Worm (Caenorhabditis elegans) whole organism, young adult: ENCODE measurements around the gene nhx-3.

ENCODE experiments used
- D2030.7 ChIP-seq: fragments of 200-800 bp; sonication (Bioruptor generic); IDR thresholded peaks from 2 replicates; pipeline ENCODE4 v1.3.6; 2022; ENCODE audit warnings: missing genetic modification reagents, missing genetic modification characterization, missing compliant biosample characterization
- F10E7.11 ChIP-seq: sonication (generic microtip); optimal IDR thresholded peaks from 2 replicates; lab custom pipeline; 2017; ENCODE audit warnings: mild to moderate bottlenecking, missing genetic modification characterization, moderate library complexity, missing compliant biosample characterization
- F37B4.10 ChIP-seq: fragments of 200-800 bp; sonication (Bioruptor generic); IDR thresholded peaks from 2 replicates; pipeline ENCODE4 v1.3.6; 2022; ENCODE audit warnings: missing genetic modification characterization, missing compliant biosample characterization
- F55B11.4 ChIP-seq: sonication (generic microtip); optimal IDR thresholded peaks from 2 replicates; lab custom pipeline; 2016; ENCODE audit warnings: missing compliant biosample characterization, missing genetic modification characterization, borderline replicate concordance; ENCODE audit not compliant: insufficient read depth
- F57A8.1 ChIP-seq: fragments of 200-800 bp; sonication (Bioruptor generic); optimal IDR thresholded peaks from 2 replicates; lab custom pipeline; 2018; ENCODE audit warnings: mild to moderate bottlenecking, missing genetic modification characterization, moderate library complexity, missing compliant biosample characterization
- T07F8.4 ChIP-seq: sonication (generic microtip); optimal IDR thresholded peaks from 2 replicates; lab custom pipeline; 2016; ENCODE audit warnings: mild to moderate bottlenecking, missing genetic modification characterization, moderate library complexity, missing compliant biosample characterization
- Y53F4B.3 ChIP-seq: fragments of 200-800 bp; sonication (Bioruptor generic); IDR thresholded peaks from 2 replicates; pipeline ENCODE4 v1.3.6; 2022; ENCODE audit warnings: missing genetic modification reagents, missing genetic modification characterization, missing compliant biosample characterization
- Y56A3A.18 ChIP-seq: fragments of 200-800 bp; sonication (Bioruptor generic); IDR thresholded peaks from 2 replicates; pipeline ENCODE4 v1.3.6; 2022; ENCODE audit warnings: missing genetic modification reagents, missing genetic modification characterization, missing compliant biosample characterization
- Y95B8A.8 ChIP-seq: fragments of 200-800 bp; sonication (Bioruptor generic); IDR thresholded peaks from 2 replicates; pipeline ENCODE4 v1.3.6; 2022; ENCODE audit warnings: missing genetic modification reagents, missing genetic modification characterization, missing compliant biosample characterization
- bed-1 ChIP-seq: fragments of 200-800 bp; sonication (Bioruptor generic); IDR thresholded peaks from 2 replicates; pipeline ENCODE4 v1.3.6; 2022; ENCODE audit warnings: missing genetic modification reagents, missing genetic modification characterization, missing compliant biosample characterization
- bed-2 ChIP-seq: fragments of 200-800 bp; sonication (Bioruptor generic); IDR thresholded peaks from 2 replicates; pipeline ENCODE4 v1.3.6; 2022; ENCODE audit warnings: missing genetic modification reagents, missing genetic modification characterization, missing compliant biosample characterization
- ceh-58 ChIP-seq: fragments of 200-800 bp; sonication (Bioruptor generic); IDR thresholded peaks from 2 replicates; pipeline ENCODE4 v1.3.6; 2022; ENCODE audit warnings: missing genetic modification characterization, missing compliant biosample characterization
- ceh-79 ChIP-seq: sonication (generic microtip); optimal IDR thresholded peaks from 2 replicates; lab custom pipeline; 2017; ENCODE audit warnings: mild to moderate bottlenecking, missing genetic modification characterization, missing compliant biosample characterization
- ceh-91 ChIP-seq: fragments of 200-800 bp; sonication (Bioruptor generic); IDR thresholded peaks from 2 replicates; pipeline ENCODE4 v1.3.6; 2022; ENCODE audit warnings: missing genetic modification reagents, missing genetic modification characterization, missing compliant biosample characterization
- dpff-1 ChIP-seq: sonication (generic microtip); optimal IDR thresholded peaks from 2 replicates; lab custom pipeline; 2017; ENCODE audit warnings: mild to moderate bottlenecking, missing genetic modification characterization, missing compliant biosample characterization
- egl-44 ChIP-seq: fragments of 200-800 bp; sonication (Bioruptor generic); IDR thresholded peaks from 2 replicates; pipeline ENCODE4 v1.3.6; 2022; ENCODE audit warnings: missing genetic modification reagents, missing genetic modification characterization, missing compliant biosample characterization
- hmg-20 ChIP-seq: fragments of 200-800 bp; sonication (Bioruptor generic); IDR thresholded peaks from 2 replicates; pipeline ENCODE4 v1.3.6; 2022; ENCODE audit warnings: missing genetic modification reagents, missing genetic modification characterization, missing compliant biosample characterization
- hrde-1 ChIP-seq: sonication (generic microtip); optimal IDR thresholded peaks from 2 replicates; lab custom pipeline; 2016; ENCODE audit warnings: missing genetic modification characterization, mild to moderate bottlenecking, missing compliant biosample characterization, moderate library complexity, missing genotype, missing genetic modification reagents, borderline replicate concordance
- hsf-1 ChIP-seq: fragments of 200-800 bp; sonication (Bioruptor generic); IDR thresholded peaks from 2 replicates; pipeline ENCODE4 v1.3.6; 2022; ENCODE audit warnings: missing genetic modification reagents, missing genetic modification characterization, missing compliant biosample characterization
- let-607 ChIP-seq, 2 experiments: fragments of 200-800 bp in 1 of 2; sonication (Bioruptor generic) in 1 of 2; sonication (generic microtip) in 1 of 2; optimal IDR thresholded peaks; 2 replicates each; lab custom pipeline; 2016 to 2018; ENCODE audit warnings: mild to moderate bottlenecking in 2 of 2, missing compliant biosample characterization in 2 of 2, missing genetic modification characterization in 2 of 2, moderate library complexity in 2 of 2, missing genotype in 1 of 2
- lin-35 ChIP-seq, 3 experiments: fragments of 150-350 bp in 2 of 3; sonication (generic microtip) in 1 of 3; optimal IDR thresholded peaks; 2 replicates each; lab custom pipeline; 2014 to 2018; ENCODE audit warnings: missing biosample characterization in 3 of 3, missing genetic modification characterization in 3 of 3, missing genetic modification reagents in 3 of 3
- lin-54 ChIP-seq: fragments of 200-800 bp; sonication (Bioruptor generic); optimal IDR thresholded peaks from 2 replicates; lab custom pipeline; 2018; ENCODE audit warnings: mild to moderate bottlenecking, missing genetic modification characterization, missing compliant biosample characterization
- lsl-1 ChIP-seq: fragments of 200-800 bp; sonication (Bioruptor generic); optimal IDR thresholded peaks from 2 replicates; lab custom pipeline; 2018; ENCODE audit warnings: mild to moderate bottlenecking, missing genetic modification characterization, moderate library complexity, missing compliant biosample characterization
- madf-10 ChIP-seq: sonication (generic microtip); optimal IDR thresholded peaks from 2 replicates; lab custom pipeline; 2016; ENCODE audit warnings: mild to moderate bottlenecking, missing genetic modification characterization, missing compliant biosample characterization
- madf-3 ChIP-seq: fragments of 200-800 bp; sonication (Bioruptor generic); IDR thresholded peaks from 2 replicates; pipeline ENCODE4 v1.3.6; 2022; ENCODE audit warnings: missing genetic modification reagents, missing genetic modification characterization, missing compliant biosample characterization
- madf-6 ChIP-seq: fragments of 200-800 bp; sonication (Bioruptor generic); IDR thresholded peaks from 2 replicates; pipeline ENCODE4 v1.3.6; 2022; ENCODE audit warnings: missing genetic modification reagents, missing genetic modification characterization, missing compliant biosample characterization
- mcd-1 ChIP-seq: fragments of 200-800 bp; sonication (Bioruptor generic); IDR thresholded peaks from 2 replicates; pipeline ENCODE4 v1.3.6; 2022; ENCODE audit warnings: missing genetic modification reagents, missing genetic modification characterization, missing compliant biosample characterization
- mel-28 ChIP-seq: sonication (generic microtip); optimal IDR thresholded peaks from 2 replicates; lab custom pipeline; 2016; ENCODE audit warnings: borderline replicate concordance, mild to moderate bottlenecking, missing genetic modification characterization, missing compliant biosample characterization
- nfya-1 ChIP-seq: sonication (generic microtip); optimal IDR thresholded peaks from 2 replicates; lab custom pipeline; 2017; ENCODE audit warnings: antibody characterized with exemption, missing compliant biosample characterization, missing genetic modification characterization, borderline replicate concordance; ENCODE audit not compliant: insufficient read depth
- nhr-120 ChIP-seq: fragments of 200-800 bp; sonication (Bioruptor generic); IDR thresholded peaks from 2 replicates; pipeline ENCODE4 v1.3.6; 2022; ENCODE audit warnings: missing genetic modification characterization, missing compliant biosample characterization
- nhr-179 ChIP-seq: sonication (generic microtip); optimal IDR thresholded peaks from 2 replicates; lab custom pipeline; 2016; ENCODE audit warnings: mild to moderate bottlenecking, missing genetic modification characterization, missing compliant biosample characterization
- nhr-27 ChIP-seq: fragments of 200-800 bp; sonication (Bioruptor generic); optimal IDR thresholded peaks from 2 replicates; lab custom pipeline; 2018; ENCODE audit warnings: mild to moderate bottlenecking, missing genetic modification characterization, moderate library complexity, missing compliant biosample characterization
- nhr-90 ChIP-seq: sonication (generic microtip); optimal IDR thresholded peaks from 2 replicates; lab custom pipeline; 2016; ENCODE audit warnings: missing genotype, mild to moderate bottlenecking, missing genetic modification characterization, missing compliant biosample characterization
- pha-4 ChIP-seq: fragments of 150-350 bp; sonication (generic microtip); optimal IDR thresholded peaks from 2 replicates; lab custom pipeline; 2014; ENCODE audit warnings: missing biosample characterization, missing genetic modification reagents, missing genetic modification characterization
- sdz-38 ChIP-seq: sonication (generic microtip); optimal IDR thresholded peaks from 2 replicates; lab custom pipeline; 2016; ENCODE audit warnings: missing genotype, missing genetic modification characterization, missing compliant biosample characterization
- somi-1 ChIP-seq: fragments of 200-800 bp; sonication (Bioruptor generic); optimal IDR thresholded peaks from 2 replicates; lab custom pipeline; 2018; ENCODE audit warnings: mild to moderate bottlenecking, missing genetic modification characterization, missing compliant biosample characterization
- tlf-1 ChIP-seq: fragments of 200-800 bp; sonication (Bioruptor generic); optimal IDR thresholded peaks from 2 replicates; lab custom pipeline; 2018; ENCODE audit warnings: mild to moderate bottlenecking, missing genetic modification characterization, missing compliant biosample characterization
- ztf-25 ChIP-seq: fragments of 200-800 bp; sonication (Bioruptor generic); IDR thresholded peaks from 2 replicates; pipeline ENCODE4 v1.3.6; 2022; ENCODE audit warnings: missing genetic modification reagents, missing genetic modification characterization, missing compliant biosample characterization
- ztf-6 ChIP-seq: fragments of 200-800 bp; sonication (Bioruptor generic); IDR thresholded peaks from 2 replicates; pipeline ENCODE4 v1.3.6; 2022; ENCODE audit warnings: missing genetic modification reagents, missing genetic modification characterization, missing compliant biosample characterization

The nhx-3 gene

ce11 chrV:7543728-7544127, 1.6 kb downstream of the nhx-3 start:
- TF ChIP-seq ztf-25 (GFP tag; lab: Robert Waterston, UW) (no peak), bed-2 (GFP tag; lab: Robert Waterston, UW) (no peak)

- TF ChIP-seq nhr-90 (tag; lab: Kevin White, UChicago) (no peak), pha-4 (tag; lab: Kevin White, UChicago) (no peak), Y56A3A.18 (GFP tag; lab: Robert Waterston, UW) (no peak), hsf-1 (no peak), mel-28 (tag; lab: Kevin White, UChicago) (no peak), madf-10 (tag; lab: Kevin White, UChicago) (no peak), lin-54 (GFP tag; lab: Kevin White, UChicago) (no peak), ceh-91 (GFP tag; lab: Robert Waterston, UW) (no peak), nhr-179 (tag; lab: Kevin White, UChicago) (no peak), let-607 (tag; optimal IDR thresholded peaks at IDR 0.05; lab: Kevin White, UChicago) (no peak), sdz-38 (tag; lab: Kevin White, UChicago) (no peak), nfya-1 (no peak), F57A8.1 (GFP tag; lab: Kevin White, UChicago) (no peak), Y53F4B.3 (GFP tag; lab: Robert Waterston, UW) (no peak), F55B11.4 (tag; lab: Kevin White, UChicago) (no peak), dpff-1 (tag; lab: Kevin White, UChicago) (no peak), bed-1 (GFP tag; lab: Robert Waterston, UW) (no peak), ztf-6 (GFP tag; lab: Robert Waterston, UW) (no peak), F10E7.11 (tag; lab: Kevin White, UChicago) (no peak), egl-44 (GFP tag; lab: Robert Waterston, UW) (no peak)
These were observed 6.3 kb downstream of the nhx-3 start, which contains the start of gene srh-268 for ce11 chrV:7539015-7539414. Gene srh-268, plus strand, starts transcription at chrV:7539315.

- no peak for TF ChIP-seq bed-1 (GFP tag; lab: Robert Waterston, UW)
- no peak for TF ChIP-seq madf-6 (GFP tag; lab: Robert Waterston, UW)
- TF ChIP-seq hrde-1: no peak
These were observed 7.3 kb downstream of the nhx-3 start, which contains the start of gene C54F6.12 for ce11 chrV:7538018-7538417. Gene C54F6.12, minus strand, starts transcription at chrV:7538118.

- no peak for TF ChIP-seq hmg-20 (GFP tag; lab: Robert Waterston, UW)
- TF ChIP-seq egl-44 (GFP tag; lab: Robert Waterston, UW): no peak
- no peak for TF ChIP-seq Y95B8A.8 (GFP tag; lab: Robert Waterston, UW)
- no peak for TF ChIP-seq ceh-79
- no peak for TF ChIP-seq ceh-58 (GFP tag; lab: Robert Waterston, UW)
- TF ChIP-seq lsl-1 (GFP tag; lab: Kevin White, UChicago): no peak
- TF ChIP-seq madf-3: no peak
- TF ChIP-seq D2030.7 (GFP tag; lab: Robert Waterston, UW): no peak
- no peak for TF ChIP-seq mel-28 (tag; lab: Kevin White, UChicago)
- no peak for TF ChIP-seq T07F8.4 (tag; lab: Kevin White, UChicago)
- TF ChIP-seq F37B4.10 (GFP tag; lab: Robert Waterston, UW): no peak
- no peak for TF ChIP-seq mcd-1 (GFP tag; lab: Robert Waterston, UW)
- TF ChIP-seq sdz-38 (tag; lab: Kevin White, UChicago): no peak
- no peak for TF ChIP-seq tlf-1 (GFP tag; lab: Kevin White, UChicago)
- no peak for TF ChIP-seq lin-35 (GFP tag; optimal IDR thresholded peaks at IDR 0.05; lab: Kevin White, UChicago)
- no peak for TF ChIP-seq nhr-120 (GFP tag; lab: Robert Waterston, UW)
- no peak for TF ChIP-seq hsf-1
- TF ChIP-seq nhr-27 (tag; lab: Kevin White, UChicago): no peak
- TF ChIP-seq somi-1 (GFP tag; lab: Kevin White, UChicago): no peak
These were observed 12.4 kb downstream of the nhx-3 start, which contains the start of gene C54F6.3 for ce11 chrV:7532947-7533346. Gene C54F6.3, plus strand, starts transcription at chrV:7533247.
